Worm (Caenorhabditis elegans) whole organism, L2 larva: ENCODE results near the gene nhr-179.

Experiments
- C34F6.9 ChIP-seq: fragments of 150-350 bp; optimal IDR thresholded peaks from 2 replicates; lab custom pipeline; 2014; ENCODE audit warnings: missing biosample characterization, missing genetic modification characterization
- F13H6.1 ChIP-seq: sonication (generic microtip); optimal IDR thresholded peaks from 2 replicates; lab custom pipeline; 2016; ENCODE audit warnings: missing genetic modification characterization, missing compliant biosample characterization
- Y55F3AM.14 ChIP-seq: fragments of 200-800 bp; sonication (Bioruptor generic); optimal IDR thresholded peaks from 2 replicates; lab custom pipeline; 2018; ENCODE audit warnings: mild to moderate bottlenecking, missing genetic modification characterization, missing compliant biosample characterization
- ZK546.5 ChIP-seq: sonication (generic microtip); optimal IDR thresholded peaks from 2 replicates; lab custom pipeline; 2017; ENCODE audit warnings: missing biosample characterization, missing genetic modification characterization
- ama-1 ChIP-seq: fragments of 150-350 bp; optimal IDR thresholded peaks from 2 replicates; lab custom pipeline; 2018; ENCODE audit warnings: inconsistent platforms
- blmp-1 ChIP-seq: sonication (generic microtip); optimal IDR thresholded peaks from 2 replicates; lab custom pipeline; 2017; ENCODE audit warnings: missing genetic modification characterization, mild to moderate bottlenecking, missing compliant biosample characterization, antibody characterized with exemption, moderate library complexity; ENCODE audit not compliant: insufficient read depth
- ceh-16 ChIP-seq: fragments of 150-350 bp; optimal IDR thresholded peaks from 2 replicates; lab custom pipeline; 2014; ENCODE audit warnings: missing biosample characterization, missing genetic modification characterization
- ceh-82 ChIP-seq: fragments of 150-350 bp; optimal IDR thresholded peaks from 2 replicates; lab custom pipeline; 2014; ENCODE audit warnings: missing biosample characterization, missing genetic modification characterization
- crh-2 ChIP-seq: sonication (generic microtip); optimal IDR thresholded peaks from 2 replicates; lab custom pipeline; 2017; ENCODE audit warnings: missing biosample characterization, missing genetic modification characterization
- dmd-4 ChIP-seq: sonication (generic microtip); optimal IDR thresholded peaks from 2 replicates; lab custom pipeline; 2017; ENCODE audit warnings: missing biosample characterization, missing genetic modification characterization
- egl-27 ChIP-seq: sonication (generic microtip); optimal IDR thresholded peaks from 3 replicates; lab custom pipeline; 2017; ENCODE audit warnings: missing biosample characterization, missing genetic modification reagents, missing genetic modification characterization
- fos-1 ChIP-seq: fragments of 150-350 bp; optimal IDR thresholded peaks from 2 replicates; lab custom pipeline; 2014; ENCODE audit warnings: missing biosample characterization, missing genetic modification characterization
- gmeb-1 ChIP-seq: fragments of 150-350 bp; optimal IDR thresholded peaks from 2 replicates; lab custom pipeline; 2014; ENCODE audit warnings: missing biosample characterization, missing genetic modification characterization
- lin-13 ChIP-seq: fragments of 150-350 bp; optimal IDR thresholded peaks from 2 replicates; lab custom pipeline; 2014; ENCODE audit warnings: missing biosample characterization, missing genetic modification reagents, missing genetic modification characterization
- lin-39 ChIP-seq: fragments of 150-350 bp; optimal IDR thresholded peaks from 2 replicates; lab custom pipeline; 2014; ENCODE audit warnings: missing biosample characterization, missing genetic modification reagents, missing genetic modification characterization
- mab-5 ChIP-seq: fragments of 150-350 bp; optimal IDR thresholded peaks from 2 replicates; lab custom pipeline; 2014; ENCODE audit warnings: missing biosample characterization, missing genetic modification characterization
- nhr-10 ChIP-seq: sonication (generic microtip); optimal IDR thresholded peaks from 2 replicates; lab custom pipeline; 2017; ENCODE audit warnings: missing biosample characterization, missing genetic modification characterization
- nhr-11 ChIP-seq: fragments of 150-350 bp; optimal IDR thresholded peaks from 2 replicates; lab custom pipeline; 2014; ENCODE audit warnings: missing biosample characterization, missing genetic modification characterization
- nhr-129 ChIP-seq: fragments of 150-350 bp; optimal IDR thresholded peaks from 2 replicates; lab custom pipeline; 2014; ENCODE audit warnings: missing biosample characterization, missing genetic modification characterization
- nhr-21 ChIP-seq: fragments of 150-350 bp; optimal IDR thresholded peaks from 2 replicates; lab custom pipeline; 2014; ENCODE audit warnings: missing biosample characterization, missing genetic modification characterization
- nhr-23 ChIP-seq: fragments of 150-350 bp; optimal IDR thresholded peaks from 2 replicates; lab custom pipeline; 2014; ENCODE audit warnings: missing biosample characterization, missing genetic modification reagents, missing genetic modification characterization
- nhr-25 ChIP-seq: fragments of 150-350 bp; sonication (generic microtip); optimal IDR thresholded peaks from 3 replicates; lab custom pipeline; 2014; ENCODE audit warnings: missing biosample characterization, missing genetic modification characterization
- sem-4 ChIP-seq: fragments of 150-350 bp; optimal IDR thresholded peaks from 2 replicates; lab custom pipeline; 2014; ENCODE audit warnings: missing biosample characterization, missing genetic modification reagents, missing genetic modification characterization
- skn-1 ChIP-seq: sonication (generic microtip); optimal IDR thresholded peaks from 2 replicates; lab custom pipeline; 2017; ENCODE audit warnings: missing biosample characterization, missing genetic modification characterization
- sma-3 ChIP-seq: sonication (generic microtip); optimal IDR thresholded peaks from 2 replicates; lab custom pipeline; 2016; ENCODE audit warnings: missing genetic modification reagents, missing genetic modification characterization, missing compliant biosample characterization
- sma-9 ChIP-seq, 2 experiments: fragments of 150-350 bp in 1 of 2; sonication (generic microtip) in 1 of 2; optimal IDR thresholded peaks; 2 replicates each; lab custom pipeline; 2014 to 2016; ENCODE audit warnings: missing genetic modification characterization in 2 of 2, mild to moderate bottlenecking in 1 of 2, missing biosample characterization in 1 of 2, missing compliant biosample characterization in 1 of 2, missing genetic modification reagents in 1 of 2, moderate library complexity in 1 of 2
- unc-39 ChIP-seq: fragments of 150-350 bp; optimal IDR thresholded peaks from 2 replicates; lab custom pipeline; 2014; ENCODE audit warnings: missing biosample characterization, missing genetic modification characterization
- unc-55 ChIP-seq: fragments of 150-350 bp; sonication (generic microtip); optimal IDR thresholded peaks from 3 replicates; lab custom pipeline; 2014; ENCODE audit warnings: missing biosample characterization, missing genetic modification reagents, missing genetic modification characterization
- unc-62 ChIP-seq: fragments of 150-350 bp; optimal IDR thresholded peaks from 2 replicates; lab custom pipeline; 2014; ENCODE audit warnings: missing biosample characterization, missing genetic modification reagents, missing genetic modification characterization
- ztf-1 ChIP-seq: fragments of 200-800 bp; sonication (Bioruptor generic); conservative IDR thresholded peaks from 2 replicates; pipeline ENCODE4 v1.3.6; 2022; ENCODE audit warnings: missing genetic modification characterization, missing compliant biosample characterization
- ztf-11 ChIP-seq: sonication (generic microtip); optimal IDR thresholded peaks from 2 replicates; lab custom pipeline; 2017; ENCODE audit warnings: missing biosample characterization, missing genetic modification characterization
- ztf-4 ChIP-seq: fragments of 150-350 bp; optimal IDR thresholded peaks from 2 replicates; lab custom pipeline; 2014; ENCODE audit warnings: missing biosample characterization, missing genetic modification characterization

nhr-179 gene

ce11 chrV:1610097-1610496, 8.6 kb downstream of the nhr-179 start, which contains the start of gene nhr-177 (continued):
- TF ChIP-seq ama-1 (lab: Kevin White, UChicago) (no peak), ztf-1 (GFP tag; lab: Robert Waterston, UW) (no peak)

DNA sequence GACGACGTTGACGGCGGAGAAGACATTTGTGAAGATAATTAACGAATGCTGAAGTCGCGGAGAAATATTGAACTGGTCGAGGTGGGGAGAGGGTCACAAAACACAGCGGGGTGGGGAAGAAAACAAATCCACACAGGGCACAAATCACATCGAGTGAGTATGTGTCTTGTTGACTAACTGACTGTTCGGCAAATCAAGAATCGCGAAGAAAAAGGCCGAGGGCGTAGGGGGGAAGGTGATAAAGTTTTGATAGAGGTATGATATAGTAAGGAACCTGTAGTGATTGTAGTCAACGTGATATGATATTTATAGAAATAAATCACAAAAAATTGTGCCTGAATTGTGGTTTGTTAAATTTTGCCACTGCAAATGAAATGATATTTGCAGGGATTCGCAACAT, 10.9 kb downstream of the nhr-179 start, which contains the start of gene nhr-178:
Gene nhr-178 (minus strand): TSS at position 164 of the 400 bp plus-strand sequence.
- no peak for TF ChIP-seq ceh-16 (tag; lab: Kevin White, UChicago)
- no peak for TF ChIP-seq sem-4 (tag; lab: Kevin White, UChicago)
- TF ChIP-seq lin-39 = no peak
- TF ChIP-seq unc-55 (GFP tag; lab: Kevin White, UChicago) = no peak
- TF ChIP-seq Y55F3AM.14 = peak; percentile 48
- TF ChIP-seq nhr-25 (tag; lab: Kevin White, UChicago) = peak; percentile 64
- TF ChIP-seq ZK546.5 = no peak
- TF ChIP-seq sma-3 (GFP tag; lab: Kevin White, UChicago) = peak; percentile 77
- peak; percentile 76 for TF ChIP-seq sma-9 (GFP tag; optimal IDR thresholded peaks at IDR 0.05; lab: Kevin White, UChicago)
- no peak for TF ChIP-seq sma-9 (tag; optimal IDR thresholded peaks at IDR 0.05; lab: Kevin White, UChicago)
- peak; percentile 18 for TF ChIP-seq blmp-1 (tag; lab: Kevin White, UChicago)
- peak; percentile 92 for TF ChIP-seq fos-1 (tag; lab: Kevin White, UChicago)
- TF ChIP-seq nhr-129 (tag; lab: Kevin White, UChicago) = peak; percentile 12
- TF ChIP-seq F13H6.1 (tag; lab: Kevin White, UChicago) = peak; percentile 85
- TF ChIP-seq crh-2 (tag; lab: Kevin White, UChicago) = peak; percentile 25
- TF ChIP-seq nhr-10 (tag; lab: Kevin White, UChicago) = no peak
- TF ChIP-seq C34F6.9 (tag; lab: Kevin White, UChicago) = no peak

DNA sequence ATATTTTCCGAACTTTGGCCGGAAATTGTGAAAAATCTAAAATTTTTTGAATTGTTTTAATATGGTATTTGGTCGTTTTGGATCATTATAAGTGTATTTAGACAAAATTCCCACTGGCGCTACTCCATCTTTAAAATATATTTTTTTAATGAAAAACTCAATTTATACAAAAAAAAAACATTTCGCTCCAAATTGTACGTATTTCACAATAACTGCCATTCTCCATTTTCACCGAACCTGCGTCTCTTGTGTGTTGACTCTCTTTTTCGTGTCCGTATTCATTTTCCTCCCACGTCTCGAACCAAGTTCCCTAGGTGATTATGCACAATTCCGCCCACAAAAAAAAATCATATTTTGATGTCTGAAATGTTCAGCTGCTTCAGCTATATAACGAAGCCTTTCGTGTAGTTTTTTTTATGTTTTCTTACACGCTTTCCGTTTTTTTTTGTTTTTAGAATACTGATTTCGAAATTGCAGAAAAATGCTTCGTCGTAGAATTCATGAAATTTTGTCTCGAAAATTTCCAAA, 18.0 kb downstream of the nhr-179 start, which contains the start of gene F16B4.2:
Gene F16B4.2 (plus strand): TSS at position 478 of the 528 bp plus-strand sequence.
- TF ChIP-seq mab-5 (tag; lab: Kevin White, UChicago) = no peak
- TF ChIP-seq egl-27 = no peak
- no peak for TF ChIP-seq skn-1 (tag; lab: Kevin White, UChicago)
- no peak for TF ChIP-seq unc-39
- no peak for TF ChIP-seq nhr-23 (tag; lab: Kevin White, UChicago)
- TF ChIP-seq blmp-1 (tag; lab: Kevin White, UChicago) = no peak
- TF ChIP-seq ztf-4 (tag; lab: Kevin White, UChicago) = no peak
- TF ChIP-seq sma-9 (GFP tag; optimal IDR thresholded peaks at IDR 0.05; lab: Kevin White, UChicago) = no peak
- no peak for TF ChIP-seq sma-9 (tag; optimal IDR thresholded peaks at IDR 0.05; lab: Kevin White, UChicago)
- no peak for TF ChIP-seq nhr-21
- no peak for TF ChIP-seq sma-3 (GFP tag; lab: Kevin White, UChicago)
- TF ChIP-seq lin-39 = no peak

- TF ChIP-seq ceh-82 (tag; lab: Kevin White, UChicago) (no peak), F13H6.1 (tag; lab: Kevin White, UChicago) (no peak), sma-3 (GFP tag; lab: Kevin White, UChicago) (peak; percentile 48)
These were observed 24.0 kb downstream of the nhr-179 start for ce11 chrV:1594554-1595092.

ce11 chrV:1593799-1594420, 24.8 kb downstream of the nhr-179 start, which contains the start of gene F16B4.4:
F16B4.4 (plus strand) TSS chrV:1594019.
- TF ChIP-seq nhr-11 (tag; lab: Kevin White, UChicago) = no peak
- TF ChIP-seq lin-39 = no peak
- peak; percentile 9 for TF ChIP-seq crh-2 (tag; lab: Kevin White, UChicago)
- no peak for TF ChIP-seq nhr-23 (tag; lab: Kevin White, UChicago)
- TF ChIP-seq fos-1 (tag; lab: Kevin White, UChicago) = peak; percentile 24
- no peak for TF ChIP-seq ztf-11 (tag; lab: Kevin White, UChicago)
- TF ChIP-seq nhr-25 (tag; lab: Kevin White, UChicago) = peak; percentile 19
- TF ChIP-seq gmeb-1 (tag; lab: Kevin White, UChicago) = peak; percentile 9
- TF ChIP-seq mab-5 (tag; lab: Kevin White, UChicago) = no peak
- no peak for TF ChIP-seq unc-62 (GFP tag; lab: Kevin White, UChicago)
- TF ChIP-seq dmd-4 (tag; lab: Kevin White, UChicago) = no peak
- TF ChIP-seq F13H6.1 (tag; lab: Kevin White, UChicago) = no peak
- TF ChIP-seq sma-9 (GFP tag; optimal IDR thresholded peaks at IDR 0.05; lab: Kevin White, UChicago) = peak; percentile 3
- no peak for TF ChIP-seq sma-9 (tag; optimal IDR thresholded peaks at IDR 0.05; lab: Kevin White, UChicago)
- no peak for TF ChIP-seq lin-13 (GFP tag; lab: Kevin White, UChicago)
- peak; percentile 67 for TF ChIP-seq sma-3 (GFP tag; lab: Kevin White, UChicago)
- peak; percentile 41 for TF ChIP-seq nhr-21
